Worm (Caenorhabditis elegans) whole organism, late embryonic: Measurements from ENCODE around the gene sprr-2.
A peak's percentile ranks its signal among the peaks of the same experiment; 100 is the strongest.

Experiments used
- C38D4.7 ChIP-seq: fragments of 200-800 bp; sonication (Bioruptor generic); optimal IDR thresholded peaks from 2 replicates; lab custom pipeline; 2018; ENCODE audit warnings: mild to moderate bottlenecking, missing genetic modification characterization, moderate library complexity, missing compliant biosample characterization
- F13H6.1 ChIP-seq: sonication (generic microtip); optimal IDR thresholded peaks from 2 replicates; lab custom pipeline; 2016; ENCODE audit warnings: missing genetic modification characterization, missing compliant biosample characterization
- K02D7.2 ChIP-seq: sonication (generic microtip); optimal IDR thresholded peaks from 2 replicates; lab custom pipeline; 2017; ENCODE audit warnings: mild to moderate bottlenecking, missing genetic modification characterization, missing compliant biosample characterization
- K09A11.1 ChIP-seq: sonication (generic microtip); optimal IDR thresholded peaks from 2 replicates; lab custom pipeline; 2017; ENCODE audit warnings: antibody characterized with exemption, mild to moderate bottlenecking, missing genetic modification characterization, missing compliant biosample characterization; ENCODE audit not compliant: insufficient read depth
- T23F11.4 ChIP-seq: fragments of 200-800 bp; sonication (Bioruptor generic); optimal IDR thresholded peaks from 2 replicates; lab custom pipeline; 2018; ENCODE audit warnings: mild to moderate bottlenecking, missing genetic modification characterization, missing compliant biosample characterization
- Y22D7AL.16 ChIP-seq: sonication (generic microtip); optimal IDR thresholded peaks from 2 replicates; lab custom pipeline; 2016; ENCODE audit warnings: missing genetic modification characterization, missing compliant biosample characterization
- ahr-1 ChIP-seq: sonication (generic microtip); optimal IDR thresholded peaks from 2 replicates; lab custom pipeline; 2016; ENCODE audit warnings: missing genetic modification characterization, missing compliant biosample characterization
- ceh-14 ChIP-seq: sonication (generic microtip); optimal IDR thresholded peaks from 2 replicates; lab custom pipeline; 2016; ENCODE audit warnings: missing genotype, missing genetic modification characterization, missing compliant biosample characterization
- ceh-2 ChIP-seq: sonication (generic microtip); optimal IDR thresholded peaks from 2 replicates; lab custom pipeline; 2016; ENCODE audit warnings: missing genotype, missing genetic modification characterization, missing compliant biosample characterization
- ceh-22 ChIP-seq: sonication (generic microtip); optimal IDR thresholded peaks from 2 replicates; lab custom pipeline; 2017; ENCODE audit warnings: missing biosample characterization, missing genetic modification characterization
- ceh-24 ChIP-seq: sonication (generic microtip); optimal IDR thresholded peaks from 2 replicates; lab custom pipeline; 2016; ENCODE audit warnings: mild to moderate bottlenecking, missing genetic modification characterization, missing compliant biosample characterization
- ceh-30 ChIP-seq: fragments of 150-350 bp; optimal IDR thresholded peaks from 2 replicates; lab custom pipeline; 2014; ENCODE audit warnings: missing biosample characterization, missing genetic modification characterization
- ceh-34 ChIP-seq: sonication (generic microtip); optimal IDR thresholded peaks from 2 replicates; lab custom pipeline; 2016; ENCODE audit warnings: mild to moderate bottlenecking, missing genetic modification characterization, missing compliant biosample characterization
- ceh-45 ChIP-seq: fragments of 200-800 bp; sonication (Bioruptor generic); IDR thresholded peaks from 2 replicates; pipeline ENCODE4 v1.3.6; 2022; ENCODE audit warnings: missing genetic modification reagents, missing genetic modification characterization, missing compliant biosample characterization
- ceh-48 ChIP-seq: sonication (generic microtip); optimal IDR thresholded peaks from 2 replicates; lab custom pipeline; 2016; ENCODE audit warnings: missing genetic modification characterization, inconsistent platforms, missing compliant biosample characterization
- ceh-6 ChIP-seq: fragments of 200-800 bp; sonication (Bioruptor generic); optimal IDR thresholded peaks from 2 replicates; lab custom pipeline; 2018; ENCODE audit warnings: mild to moderate bottlenecking, missing genetic modification characterization, missing compliant biosample characterization
- ceh-9 ChIP-seq: sonication (generic microtip); optimal IDR thresholded peaks from 2 replicates; lab custom pipeline; 2016; ENCODE audit warnings: mild to moderate bottlenecking, missing genetic modification characterization, inconsistent platforms, missing compliant biosample characterization
- che-1 ChIP-seq: sonication (generic microtip); optimal IDR thresholded peaks from 2 replicates; lab custom pipeline; 2016; ENCODE audit warnings: mild to moderate bottlenecking, missing genetic modification characterization, missing compliant biosample characterization
- dmd-4 ChIP-seq: sonication (generic microtip); optimal IDR thresholded peaks from 2 replicates; lab custom pipeline; 2016; ENCODE audit warnings: borderline replicate concordance, missing genetic modification characterization, missing compliant biosample characterization
- elt-4 ChIP-seq: sonication (generic microtip); optimal IDR thresholded peaks from 2 replicates; lab custom pipeline; 2016; ENCODE audit warnings: missing genetic modification characterization, missing compliant biosample characterization
- ets-4 ChIP-seq: sonication (generic microtip); optimal IDR thresholded peaks from 2 replicates; lab custom pipeline; 2016; ENCODE audit warnings: missing genetic modification characterization, missing compliant biosample characterization
- fkh-10 ChIP-seq: fragments of 150-350 bp; optimal IDR thresholded peaks from 2 replicates; lab custom pipeline; 2014; ENCODE audit warnings: missing biosample characterization, missing genetic modification reagents, missing genetic modification characterization
- fkh-6 ChIP-seq: sonication (generic microtip); optimal IDR thresholded peaks from 2 replicates; lab custom pipeline; 2016; ENCODE audit warnings: missing genetic modification characterization, missing compliant biosample characterization
- hlh-13 ChIP-seq: fragments of 200-800 bp; sonication (Bioruptor generic); optimal IDR thresholded peaks from 2 replicates; lab custom pipeline; 2018; ENCODE audit warnings: mild to moderate bottlenecking, missing genetic modification characterization, missing compliant biosample characterization
- hlh-15 ChIP-seq: sonication (generic microtip); optimal IDR thresholded peaks from 2 replicates; lab custom pipeline; 2016; ENCODE audit warnings: missing genetic modification characterization, missing compliant biosample characterization
- hlh-30 ChIP-seq: sonication (generic microtip); optimal IDR thresholded peaks from 2 replicates; lab custom pipeline; 2017; ENCODE audit warnings: antibody characterized with exemption, missing genetic modification characterization, missing compliant biosample characterization; ENCODE audit not compliant: insufficient read depth
- lim-6 ChIP-seq: sonication (generic microtip); optimal IDR thresholded peaks from 2 replicates; lab custom pipeline; 2016; ENCODE audit warnings: missing genetic modification characterization, missing compliant biosample characterization
- lin-11 ChIP-seq: fragments of 200-800 bp; sonication (Bioruptor generic); optimal IDR thresholded peaks from 2 replicates; lab custom pipeline; 2018; ENCODE audit warnings: mild to moderate bottlenecking, missing genetic modification characterization, missing compliant biosample characterization
- mec-3 ChIP-seq: sonication (generic microtip); optimal IDR thresholded peaks from 2 replicates; lab custom pipeline; 2016; ENCODE audit warnings: borderline replicate concordance, missing genetic modification characterization, missing compliant biosample characterization
- nhr-232 ChIP-seq: sonication (generic microtip); optimal IDR thresholded peaks from 2 replicates; lab custom pipeline; 2016; ENCODE audit warnings: missing genetic modification characterization, missing compliant biosample characterization
- odd-2 ChIP-seq: sonication (generic microtip); optimal IDR thresholded peaks from 2 replicates; lab custom pipeline; 2017; ENCODE audit warnings: antibody characterized with exemption, mild to moderate bottlenecking, missing genetic modification characterization, missing compliant biosample characterization
- pag-3 ChIP-seq: sonication (generic microtip); optimal IDR thresholded peaks from 2 replicates; lab custom pipeline; 2016; ENCODE audit warnings: missing compliant biosample characterization, missing genetic modification characterization, borderline replicate concordance
- pat-9 ChIP-seq: fragments of 200-800 bp; sonication (Bioruptor generic); optimal IDR thresholded peaks from 2 replicates; lab custom pipeline; 2018; ENCODE audit warnings: mild to moderate bottlenecking, missing genetic modification characterization, moderate library complexity, missing compliant biosample characterization
- pax-1 ChIP-seq: fragments of 150-350 bp; optimal IDR thresholded peaks from 2 replicates; lab custom pipeline; 2014; ENCODE audit warnings: missing biosample characterization, missing genetic modification characterization
- pha-2 ChIP-seq: sonication (generic microtip); optimal IDR thresholded peaks from 2 replicates; lab custom pipeline; 2017; ENCODE audit warnings: mild to moderate bottlenecking, missing genetic modification characterization, missing compliant biosample characterization
- pha-4 ChIP-seq: fragments of 150-350 bp; optimal IDR thresholded peaks from 2 replicates; lab custom pipeline; 2018; ENCODE audit warnings: missing biosample characterization, missing genetic modification reagents, missing genetic modification characterization
- pqm-1 ChIP-seq: sonication (generic microtip); optimal IDR thresholded peaks from 2 replicates; lab custom pipeline; 2016; ENCODE audit warnings: missing genetic modification characterization, missing compliant biosample characterization
- pros-1 ChIP-seq: fragments of 150-350 bp; optimal IDR thresholded peaks from 2 replicates; lab custom pipeline; 2014; ENCODE audit warnings: missing biosample characterization, missing genetic modification reagents, missing genetic modification characterization
- ref-2 ChIP-seq: sonication (generic microtip); optimal IDR thresholded peaks from 2 replicates; lab custom pipeline; 2016; ENCODE audit warnings: missing genetic modification characterization, missing compliant biosample characterization
- rnt-1 ChIP-seq: sonication (generic microtip); optimal IDR thresholded peaks from 2 replicates; lab custom pipeline; 2016; ENCODE audit warnings: missing genetic modification characterization, missing compliant biosample characterization
- sdc-2 ChIP-seq: sonication (generic microtip); optimal IDR thresholded peaks from 2 replicates; lab custom pipeline; 2016; ENCODE audit warnings: missing genotype, missing genetic modification characterization, missing compliant biosample characterization
- sox-2 ChIP-seq: fragments of 200-800 bp; sonication (Bioruptor generic); IDR thresholded peaks from 2 replicates; pipeline ENCODE4 v1.3.6; 2022; ENCODE audit warnings: missing genetic modification reagents, missing genetic modification characterization, missing compliant biosample characterization
- syd-9 ChIP-seq: sonication (generic microtip); optimal IDR thresholded peaks from 2 replicates; lab custom pipeline; 2016; ENCODE audit warnings: mild to moderate bottlenecking, missing genetic modification characterization, moderate library complexity, missing compliant biosample characterization
- tbx-2 ChIP-seq: sonication (generic microtip); optimal IDR thresholded peaks from 2 replicates; lab custom pipeline; 2016; ENCODE audit warnings: missing genetic modification characterization, missing compliant biosample characterization
- tbx-7 ChIP-seq: sonication (generic microtip); optimal IDR thresholded peaks from 2 replicates; lab custom pipeline; 2016; ENCODE audit warnings: missing genotype, missing genetic modification characterization, missing compliant biosample characterization
- ttx-3 ChIP-seq: sonication (generic microtip); optimal IDR thresholded peaks from 2 replicates; lab custom pipeline; 2016; ENCODE audit warnings: missing genetic modification reagents, missing genetic modification characterization, missing compliant biosample characterization
- unc-3 ChIP-seq, 2 experiments: fragments of 200-800 bp in 1 of 2; sonication (Bioruptor generic) in 1 of 2; sonication (generic microtip) in 1 of 2; conservative IDR thresholded peaks in 1 of 2; optimal IDR thresholded peaks in 1 of 2; 2 replicates each; pipeline versions ENCODE4 v1.3.6 to Lab custom; 2016 to 2022; ENCODE audit warnings: missing compliant biosample characterization in 2 of 2, missing genetic modification characterization in 2 of 2, missing genetic modification reagents in 1 of 2
- unc-42 ChIP-seq: sonication (generic microtip); optimal IDR thresholded peaks from 2 replicates; lab custom pipeline; 2016; ENCODE audit warnings: missing genotype, missing genetic modification characterization, missing compliant biosample characterization
- unc-55 ChIP-seq: sonication (generic microtip); optimal IDR thresholded peaks from 2 replicates; lab custom pipeline; 2017; ENCODE audit warnings: missing biosample characterization, missing genetic modification reagents, missing genetic modification characterization
- unc-86 ChIP-seq: sonication (generic microtip); optimal IDR thresholded peaks from 2 replicates; lab custom pipeline; 2016; ENCODE audit warnings: missing genetic modification characterization, missing compliant biosample characterization
- zip-5 ChIP-seq: sonication (generic microtip); optimal IDR thresholded peaks from 2 replicates; lab custom pipeline; 2016; ENCODE audit warnings: missing genetic modification characterization, missing compliant biosample characterization
- ztf-16 ChIP-seq: sonication (generic microtip); optimal IDR thresholded peaks from 2 replicates; lab custom pipeline; 2017; ENCODE audit warnings: missing genetic modification characterization, missing compliant biosample characterization

Gene sprr-2

ce11 chrX:14804706-14805105 is 11.5 kb downstream of the sprr-2 start (continued):
- TF ChIP-seq sdc-2 (tag; lab: Kevin White, UChicago) = peak; percentile 87
- TF ChIP-seq ceh-2 = peak; percentile 60
- TF ChIP-seq ceh-22 = no peak
- peak; percentile 65 for TF ChIP-seq unc-86 (tag; lab: Kevin White, UChicago)
- TF ChIP-seq elt-4 (tag; lab: Kevin White, UChicago) = no peak
- TF ChIP-seq pha-2 (tag; lab: Kevin White, UChicago) = peak; percentile 76
- peak; percentile 65 for TF ChIP-seq F13H6.1
- no peak for TF ChIP-seq ets-4 (tag; lab: Kevin White, UChicago)
- no peak for TF ChIP-seq ceh-14 (tag; lab: Kevin White, UChicago)
- peak; percentile 76 for TF ChIP-seq C38D4.7 (GFP tag; lab: Kevin White, UChicago)
- TF ChIP-seq che-1 (tag; lab: Kevin White, UChicago) = peak; percentile 85
- no peak for TF ChIP-seq odd-2
- no peak for TF ChIP-seq fkh-10 (GFP tag; lab: Kevin White, UChicago)
- TF ChIP-seq lim-6 (tag; lab: Kevin White, UChicago) = no peak
- peak; percentile 41 for TF ChIP-seq dmd-4 (tag; lab: Kevin White, UChicago)
- peak; percentile 5 for TF ChIP-seq tbx-7 (tag; lab: Kevin White, UChicago)
- peak; percentile 37; the same call in 1 of the 2 replicates for TF ChIP-seq ceh-45
- peak; percentile 77 for TF ChIP-seq tbx-2 (tag; lab: Kevin White, UChicago)
- no peak for TF ChIP-seq mec-3 (tag; lab: Kevin White, UChicago)
- peak; percentile 74 for TF ChIP-seq K09A11.1 (tag; lab: Kevin White, UChicago)
- TF ChIP-seq syd-9 (tag; lab: Kevin White, UChicago) = peak; percentile 59
- TF ChIP-seq fkh-6 (tag; lab: Kevin White, UChicago) = peak; percentile 62
- TF ChIP-seq hlh-30 (tag; lab: Kevin White, UChicago) = no peak
- no peak for TF ChIP-seq ceh-30 (tag; lab: Kevin White, UChicago)
- TF ChIP-seq ztf-16 (tag; lab: Kevin White, UChicago) = peak; percentile 38
- TF ChIP-seq pha-4 (tag; lab: Kevin White, UChicago) = no peak
- TF ChIP-seq ceh-6 (GFP tag; lab: Kevin White, UChicago) = peak; percentile 81
- peak; percentile 75 for TF ChIP-seq T23F11.4 (GFP tag; lab: Kevin White, UChicago)
- TF ChIP-seq ttx-3 (tag; lab: Kevin White, UChicago) = peak; percentile 76
- peak; percentile 74 for TF ChIP-seq hlh-13
- peak; percentile 76; the same call in 1 of the 2 replicates for TF ChIP-seq unc-3 (GFP tag; conservative IDR thresholded peaks at IDR 0.05; lab: Robert Waterston, UW)
- peak; percentile 37 for TF ChIP-seq unc-3 (tag; optimal IDR thresholded peaks at IDR 0.05; lab: Kevin White, UChicago)
- TF ChIP-seq unc-55 (GFP tag; lab: Kevin White, UChicago) = no peak
- peak; percentile 62 for TF ChIP-seq sox-2 (GFP tag; lab: Robert Waterston, UW)
- TF ChIP-seq zip-5 = peak; percentile 19
- TF ChIP-seq pag-3 = no peak
- TF ChIP-seq nhr-232 = peak; percentile 78
- TF ChIP-seq ceh-9 = no peak
- TF ChIP-seq pqm-1 = no peak
- peak; percentile 76 for TF ChIP-seq ceh-34 (tag; lab: Kevin White, UChicago)
- peak; percentile 53 for TF ChIP-seq ceh-48 (tag; lab: Kevin White, UChicago)
- TF ChIP-seq pax-1 (tag; lab: Kevin White, UChicago) = no peak
- peak; percentile 61 for TF ChIP-seq lin-11 (tag; lab: Kevin White, UChicago)
- TF ChIP-seq ceh-24 = peak; percentile 39
- peak; percentile 68 for TF ChIP-seq K02D7.2
- peak; percentile 74 for TF ChIP-seq Y22D7AL.16 (tag; lab: Kevin White, UChicago)
- no peak for TF ChIP-seq pros-1
- TF ChIP-seq pat-9 (tag; lab: Kevin White, UChicago) = peak; percentile 77
- peak; percentile 70 for TF ChIP-seq ahr-1 (tag; lab: Kevin White, UChicago)
- no peak for TF ChIP-seq unc-42 (tag; lab: Kevin White, UChicago)
- peak; percentile 41 for TF ChIP-seq rnt-1 (tag; lab: Kevin White, UChicago)
- TF ChIP-seq hlh-15 (tag; lab: Kevin White, UChicago) = peak; percentile 26
- peak; percentile 74 for TF ChIP-seq ref-2
